Fruit fly (Drosophila melanogaster) whole organism, wandering third instar larva: Measurements from ENCODE around the gene mei-P26.

Experiments used
- CG32264 ChIP-seq: fragments of 200-800 bp; sonication (Bioruptor generic); optimal IDR thresholded peaks from 2 replicates; lab custom pipeline; 2016; ENCODE audit warnings: missing biosample characterization, missing genetic modification characterization
- CG9705 ChIP-seq: fragments of 200-800 bp; sonication (Bioruptor generic); optimal IDR thresholded peaks from 2 replicates; lab custom pipeline; 2018; ENCODE audit warnings: missing biosample characterization, mild to moderate bottlenecking, missing genetic modification characterization
- CrebA ChIP-seq: fragments of 200-800 bp; sonication (Bioruptor generic); optimal IDR thresholded peaks from 2 replicates; lab custom pipeline; 2016; ENCODE audit warnings: missing biosample characterization, mild to moderate bottlenecking, missing genetic modification characterization, borderline replicate concordance
- Dfd ChIP-seq: fragments of >200 bp; optimal IDR thresholded peaks from 2 replicates; lab custom pipeline; 2017; ENCODE audit warnings: missing biosample characterization, missing genetic modification characterization
- Dif ChIP-seq: fragments of 200-275, 200-300 bp; sonication (Bioruptor generic); optimal IDR thresholded peaks from 2 replicates; lab custom pipeline; 2018; ENCODE audit warnings: missing biosample characterization, missing genetic modification characterization; ENCODE audit not compliant: partially characterized antibody
- GATAd ChIP-seq: sonication (Bioruptor generic); optimal IDR thresholded peaks from 2 replicates; lab custom pipeline; 2016; ENCODE audit warnings: missing biosample characterization, missing genetic modification characterization
- HLH106 ChIP-seq: fragments of 200-800 bp; optimal IDR thresholded peaks from 3 replicates; lab custom pipeline; 2019; ENCODE audit warnings: missing biosample characterization, mild to moderate bottlenecking, missing genetic modification characterization, moderate library complexity
- Hnf4 ChIP-seq: fragments of 200-800 bp; sonication (Bioruptor generic); optimal IDR thresholded peaks from 2 replicates; lab custom pipeline; 2016; ENCODE audit warnings: missing biosample characterization, mild to moderate bottlenecking, missing genetic modification characterization
- Hr78 ChIP-seq: fragments of >200 bp; optimal IDR thresholded peaks from 2 replicates; lab custom pipeline; 2017; ENCODE audit warnings: missing biosample characterization, missing genetic modification characterization
- Jra ChIP-seq: sonication (Bioruptor generic); optimal IDR thresholded peaks from 2 replicates; lab custom pipeline; 2016; ENCODE audit warnings: missing biosample characterization, missing genetic modification characterization
- Myc ChIP-seq: fragments of >200 bp; optimal IDR thresholded peaks from 2 replicates; lab custom pipeline; 2017
- Sp1 ChIP-seq: fragments of 200-800 bp; sonication (Bioruptor generic); optimal IDR thresholded peaks from 3 replicates; lab custom pipeline; 2019; ENCODE audit warnings: missing biosample characterization, mild to moderate bottlenecking, missing genetic modification characterization, moderate library complexity
- Vsx2 ChIP-seq: fragments of 200-300, 225-300 bp; sonication (Bioruptor generic); optimal IDR thresholded peaks from 2 replicates; lab custom pipeline; 2018; ENCODE audit warnings: missing biosample characterization, missing genetic modification characterization; ENCODE audit not compliant: partially characterized antibody
- brk ChIP-seq: fragments of 200-800 bp; sonication (Bioruptor generic); optimal IDR thresholded peaks from 2 replicates; lab custom pipeline; 2016; ENCODE audit warnings: missing biosample characterization, mild to moderate bottlenecking, missing genetic modification characterization
- dl ChIP-seq, 2 experiments: fragments of 175-275, 200-275 bp in 1 of 2; fragments of 200-275 bp in 1 of 2; sonication (Bioruptor generic); optimal IDR thresholded peaks; lab custom pipeline; 2018; ENCODE audit warnings: mild to moderate bottlenecking in 2 of 2, missing biosample characterization in 2 of 2, missing genetic modification characterization in 2 of 2, moderate library complexity in 2 of 2; ENCODE audit not compliant: partially characterized antibody in 2 of 2, insufficient read depth in 1 of 2
- dmrt93B ChIP-seq: fragments of 200-800 bp; sonication (Bioruptor generic); optimal IDR thresholded peaks from 2 replicates; lab custom pipeline; 2018; ENCODE audit warnings: missing biosample characterization, mild to moderate bottlenecking, missing genetic modification characterization
- dsf ChIP-seq: sonication (Bioruptor generic); optimal IDR thresholded peaks from 2 replicates; lab custom pipeline; 2016; ENCODE audit warnings: missing biosample characterization, missing genetic modification characterization, borderline replicate concordance
- foxo ChIP-seq, 2 experiments: fragments of 200-800 bp; sonication (Bioruptor generic); optimal IDR thresholded peaks; 2 replicates in 1 of 2; 3 replicates in 1 of 2; lab custom pipeline; 2016 to 2017; ENCODE audit warnings: missing biosample characterization in 2 of 2, missing genetic modification characterization in 2 of 2
- fru ChIP-seq: fragments of 200-800 bp; sonication (Bioruptor generic); optimal IDR thresholded peaks from 3 replicates; lab custom pipeline; 2016; ENCODE audit warnings: missing biosample characterization, mild to moderate bottlenecking, missing genetic modification characterization
- h ChIP-seq: fragments of 200-800 bp; sonication (Bioruptor generic); optimal IDR thresholded peaks from 3 replicates; lab custom pipeline; 2016; ENCODE audit warnings: missing biosample characterization, mild to moderate bottlenecking, missing genetic modification characterization
- jim ChIP-seq: fragments of 175-275, 200-325 bp; sonication (Bioruptor generic); optimal IDR thresholded peaks from 2 replicates; lab custom pipeline; 2016; ENCODE audit warnings: missing biosample characterization, mild to moderate bottlenecking, missing genetic modification characterization
- lola ChIP-seq: fragments of >200 bp; optimal IDR thresholded peaks from 2 replicates; lab custom pipeline; 2017; ENCODE audit warnings: missing biosample characterization, missing genetic modification characterization
- pan ChIP-seq: fragments of >200 bp; optimal IDR thresholded peaks from 2 replicates; lab custom pipeline; 2017
- psq ChIP-seq: fragments of 200-800 bp; sonication (Bioruptor generic); optimal IDR thresholded peaks from 3 replicates; lab custom pipeline; 2017; ENCODE audit warnings: missing biosample characterization, mild to moderate bottlenecking, missing genetic modification characterization, moderate library complexity
- rgr ChIP-seq: fragments of 200-800 bp; sonication (Bioruptor generic); optimal IDR thresholded peaks from 3 replicates; lab custom pipeline; 2016; ENCODE audit warnings: missing biosample characterization, mild to moderate bottlenecking, missing genetic modification characterization
- sage ChIP-seq: fragments of 200-800 bp; sonication (Bioruptor generic); optimal IDR thresholded peaks from 2 replicates; lab custom pipeline; 2016; ENCODE audit warnings: missing biosample characterization, mild to moderate bottlenecking, missing genetic modification characterization
- sv ChIP-seq: fragments of 200-800 bp; sonication (Bioruptor generic); optimal IDR thresholded peaks from 3 replicates; lab custom pipeline; 2016; ENCODE audit warnings: missing biosample characterization, missing genetic modification characterization
- woc ChIP-seq: sonication (Bioruptor generic); optimal IDR thresholded peaks from 2 replicates; lab custom pipeline; 2016; ENCODE audit warnings: missing biosample characterization, mild to moderate bottlenecking, missing genetic modification characterization

mei-P26 gene

DNA sequence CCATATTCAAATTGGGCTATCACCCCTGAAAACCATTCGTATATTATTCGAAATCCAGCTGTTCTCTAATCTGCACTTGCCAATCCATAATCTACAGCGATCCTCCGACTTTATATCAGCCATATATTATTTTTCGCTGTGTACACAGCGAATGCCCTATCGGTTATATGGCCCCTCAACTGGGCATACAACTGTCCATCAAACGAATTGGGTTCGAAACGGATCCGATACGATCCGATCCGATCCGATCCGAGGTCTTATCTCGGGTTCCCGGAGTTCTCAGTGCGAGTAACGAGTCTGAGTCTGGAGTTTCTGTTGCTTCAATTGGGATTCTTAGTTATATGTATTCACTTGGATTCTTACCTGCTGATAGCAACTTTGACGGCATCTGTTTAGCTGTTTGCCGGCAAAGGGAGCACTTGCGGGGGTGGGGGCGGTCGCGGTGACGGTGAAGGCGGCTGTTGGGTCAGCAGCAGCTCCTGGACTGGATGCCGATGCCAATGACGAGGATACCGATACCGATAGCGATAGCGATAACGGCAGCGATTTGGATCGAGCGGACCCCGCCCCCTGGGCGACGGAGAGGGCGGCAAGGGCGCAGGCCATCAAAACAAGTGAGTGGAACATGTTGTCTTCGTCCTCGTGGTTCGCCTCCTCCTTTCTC is 29.3 kb upstream of the mei-P26 start:
- TF ChIP-seq Hnf4 (GFP tag; lab: Kevin White, UChicago) (no peak), jim (GFP tag; lab: Kevin White, UChicago) (no peak), sv (no peak), dmrt93B (GFP tag; lab: Kevin White, UChicago) (no peak), dsf (no peak), woc (GFP tag; lab: Kevin White, UChicago) (no peak), sage (GFP tag; lab: Kevin White, UChicago) (no peak), CG32264 (GFP tag; lab: Kevin White, UChicago) (no peak), Dif (no peak), pan (no peak), Jra (GFP tag; lab: Kevin White, UChicago) (no peak), HLH106 (tag; lab: Kevin White, UChicago) (no peak), Vsx2 (no peak), lola (GFP tag; lab: Kevin White, UChicago) (no peak), GATAd (no peak)

DNA sequence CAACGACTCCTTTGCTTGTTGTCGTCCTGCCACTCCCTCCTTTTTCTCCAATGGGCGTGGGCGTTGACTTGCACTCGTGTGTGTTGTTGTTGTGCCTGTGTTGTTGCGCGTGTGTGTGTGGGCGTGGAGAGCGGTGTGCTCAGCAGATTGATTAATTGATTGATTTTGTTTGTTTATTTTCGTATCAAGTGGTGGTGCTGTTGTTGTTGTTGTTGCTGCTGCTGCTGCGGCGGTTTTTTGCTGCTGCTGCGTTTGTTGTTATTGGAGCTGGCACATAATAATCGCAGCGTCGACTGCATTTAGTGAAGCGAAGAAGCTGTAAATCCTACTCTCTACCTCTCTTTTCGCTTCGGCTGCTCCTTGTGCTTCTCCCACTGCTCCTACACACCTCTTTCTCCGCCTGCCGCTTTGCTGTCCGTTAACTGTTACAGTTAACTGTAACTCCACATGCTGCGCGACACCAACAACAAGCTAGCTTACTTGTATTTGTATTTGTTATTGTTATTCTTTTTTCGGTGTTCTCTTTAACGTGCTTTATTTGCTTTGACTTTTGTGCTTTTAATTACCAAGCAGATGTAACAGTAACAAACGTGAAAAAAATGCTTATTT is 28.7 kb upstream of the mei-P26 start:
- no peak for TF ChIP-seq CG32264 (GFP tag; lab: Kevin White, UChicago)
- peak; percentile 22 for TF ChIP-seq Dfd (GFP tag; lab: Kevin White, UChicago)

DNA sequence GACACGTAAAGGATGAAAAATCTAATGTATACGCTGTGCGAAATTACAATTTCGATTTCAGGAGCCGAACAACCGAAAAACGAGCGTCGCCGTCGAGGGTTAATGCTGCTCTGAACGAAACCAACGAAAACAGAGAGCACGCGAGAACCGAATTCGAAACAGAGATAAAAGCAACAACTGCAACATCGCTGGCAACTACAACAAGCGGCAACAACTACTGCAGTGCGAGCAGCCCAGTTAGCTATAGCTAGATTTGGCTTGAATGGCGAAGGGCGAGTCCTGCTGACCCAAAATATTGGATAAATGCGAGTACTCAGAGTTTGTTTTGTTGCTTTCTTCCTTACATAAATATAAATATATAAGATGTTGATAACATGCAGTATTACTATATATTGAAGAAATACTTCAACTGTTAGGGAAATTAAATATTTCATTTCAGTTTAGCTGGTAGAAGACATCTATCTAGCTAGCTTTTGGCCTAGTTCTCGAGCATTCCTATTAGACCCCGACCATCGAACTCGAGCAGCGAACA is 28.1 kb upstream of the mei-P26 start, which contains the start of gene fend:
Gene fend, minus strand, starts transcription at position 178 of the 532 bp plus-strand sequence.
- TF ChIP-seq Sp1 (GFP tag; lab: Kevin White, UChicago) (peak; percentile 41), Myc (peak; percentile 92), woc (GFP tag; lab: Kevin White, UChicago) (peak; percentile 76), CrebA (GFP tag; lab: Kevin White, UChicago) (no peak), CG9705 (GFP tag; lab: Kevin White, UChicago) (peak; percentile 32), foxo (GFP tag; optimal IDR thresholded peaks at IDR 0.05; lab: Kevin White, UChicago) (peak in 1 of 2 experiments; percentile 15), rgr (GFP tag; lab: Kevin White, UChicago) (peak; percentile 26), fru (GFP tag; lab: Kevin White, UChicago) (peak; percentile 22), Jra (GFP tag; lab: Kevin White, UChicago) (no peak), HLH106 (tag; lab: Kevin White, UChicago) (peak; percentile 18), h (peak; percentile 27), Dfd (GFP tag; lab: Kevin White, UChicago) (no peak), jim (GFP tag; lab: Kevin White, UChicago) (no peak), dsf (no peak), brk (GFP tag; lab: Kevin White, UChicago) (peak; percentile 17), psq (GFP tag; lab: Kevin White, UChicago) (peak; percentile 28)

DNA sequence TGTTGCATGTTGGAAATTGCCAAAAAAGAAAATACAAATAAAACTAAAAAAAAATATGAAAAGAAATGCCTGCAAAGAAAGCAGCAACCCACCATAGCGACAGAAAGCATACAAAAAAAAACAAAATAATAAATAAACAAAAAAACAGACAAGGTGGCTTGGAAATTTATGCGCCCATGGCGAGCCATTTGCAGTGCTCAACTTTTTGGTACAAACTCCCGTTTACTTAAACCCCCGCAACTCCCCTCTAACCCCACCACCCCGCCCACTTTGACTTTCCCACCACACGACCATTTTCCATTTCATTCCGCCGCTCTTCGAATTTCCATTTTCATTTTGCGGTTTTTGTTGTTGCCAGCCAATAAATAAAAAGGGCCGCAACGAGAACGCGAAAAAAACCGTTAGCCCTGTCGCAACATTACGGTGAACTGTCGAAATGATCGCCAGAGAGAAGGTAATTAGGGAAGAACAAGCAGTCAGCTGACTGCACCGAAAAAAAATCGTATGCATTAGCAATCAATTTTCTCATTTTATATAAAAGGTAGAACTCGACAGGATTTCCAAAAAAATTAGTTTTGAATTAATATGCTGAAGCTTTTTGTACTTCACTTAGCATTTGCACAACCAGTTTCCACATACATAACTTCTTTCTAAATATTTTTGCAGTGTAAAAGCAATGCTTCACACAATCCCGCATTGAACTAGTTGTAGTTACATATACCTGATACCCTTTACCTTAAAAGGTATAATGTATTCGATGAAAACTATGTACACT is 26.1 kb upstream of the mei-P26 start:
- TF ChIP-seq Dif (no peak), dl (GFP tag; optimal IDR thresholded peaks at IDR 0.05; lab: Kevin White, UChicago; ENCODE audit: insufficient read depth in 1 of 2, partially characterized antibody in 2 of 2) (no peak), Myc (no peak), Sp1 (GFP tag; lab: Kevin White, UChicago) (no peak), dsf (no peak), CG9705 (GFP tag; lab: Kevin White, UChicago) (no peak), HLH106 (tag; lab: Kevin White, UChicago) (no peak), sage (GFP tag; lab: Kevin White, UChicago) (no peak), fru (GFP tag; lab: Kevin White, UChicago) (no peak), Hnf4 (GFP tag; lab: Kevin White, UChicago) (no peak), pan (no peak), Hr78 (no peak)
